Worm (Caenorhabditis elegans) whole organism, late embryonic: ENCODE measurements around the gene lem-2.

Source experiments
- K02D7.2 ChIP-seq: sonication (generic microtip); optimal IDR thresholded peaks from 2 replicates; lab custom pipeline; 2017; ENCODE audit warnings: mild to moderate bottlenecking, missing genetic modification characterization, missing compliant biosample characterization
- lin-11 ChIP-seq: fragments of 200-800 bp; sonication (Bioruptor generic); optimal IDR thresholded peaks from 2 replicates; lab custom pipeline; 2018; ENCODE audit warnings: mild to moderate bottlenecking, missing genetic modification characterization, missing compliant biosample characterization
- unc-3 ChIP-seq, 2 experiments: fragments of 200-800 bp in 1 of 2; sonication (Bioruptor generic) in 1 of 2; sonication (generic microtip) in 1 of 2; conservative IDR thresholded peaks in 1 of 2; optimal IDR thresholded peaks in 1 of 2; 2 replicates each; pipeline versions ENCODE4 v1.3.6 to Lab custom; 2016 to 2022; ENCODE audit warnings: missing compliant biosample characterization in 2 of 2, missing genetic modification characterization in 2 of 2, missing genetic modification reagents in 1 of 2
- unc-42 ChIP-seq: sonication (generic microtip); optimal IDR thresholded peaks from 2 replicates; lab custom pipeline; 2016; ENCODE audit warnings: missing genotype, missing genetic modification characterization, missing compliant biosample characterization
- unc-55 ChIP-seq: sonication (generic microtip); optimal IDR thresholded peaks from 2 replicates; lab custom pipeline; 2017; ENCODE audit warnings: missing biosample characterization, missing genetic modification reagents, missing genetic modification characterization

ce11 chrII:14055717-14056116 lies 7.5 kb upstream of the lem-2 start:
- TF ChIP-seq unc-3 (GFP tag; conservative IDR thresholded peaks at IDR 0.05; lab: Robert Waterston, UW): no peak
- TF ChIP-seq unc-3 (tag; optimal IDR thresholded peaks at IDR 0.05; lab: Kevin White, UChicago): no peak
- no peak for TF ChIP-seq lin-11 (tag; lab: Kevin White, UChicago)
- no peak for TF ChIP-seq unc-55 (GFP tag; lab: Kevin White, UChicago)
- TF ChIP-seq K02D7.2 (tag; lab: Kevin White, UChicago): no peak
- TF ChIP-seq unc-42 (tag; lab: Kevin White, UChicago): no peak
